Worm (Caenorhabditis elegans) whole organism, L4/young adult: Measurements from ENCODE around the gene C50E10.2.

ENCODE experiments used
- W03F9.2 ChIP-seq: fragments of 150-350 bp; optimal IDR thresholded peaks from 2 replicates; lab custom pipeline; 2014; ENCODE audit warnings: missing biosample characterization, missing genetic modification characterization
- dao-5 ChIP-seq: sonication (generic microtip); optimal IDR thresholded peaks from 2 replicates; lab custom pipeline; 2016; ENCODE audit warnings: missing genotype, missing genetic modification characterization, moderate library complexity, missing compliant biosample characterization
- him-1 ChIP-seq: sonication (generic microtip); optimal IDR thresholded peaks from 2 replicates; lab custom pipeline; 2016; ENCODE audit warnings: missing genotype, missing genetic modification reagents, missing genetic modification characterization, missing compliant biosample characterization

DNA sequence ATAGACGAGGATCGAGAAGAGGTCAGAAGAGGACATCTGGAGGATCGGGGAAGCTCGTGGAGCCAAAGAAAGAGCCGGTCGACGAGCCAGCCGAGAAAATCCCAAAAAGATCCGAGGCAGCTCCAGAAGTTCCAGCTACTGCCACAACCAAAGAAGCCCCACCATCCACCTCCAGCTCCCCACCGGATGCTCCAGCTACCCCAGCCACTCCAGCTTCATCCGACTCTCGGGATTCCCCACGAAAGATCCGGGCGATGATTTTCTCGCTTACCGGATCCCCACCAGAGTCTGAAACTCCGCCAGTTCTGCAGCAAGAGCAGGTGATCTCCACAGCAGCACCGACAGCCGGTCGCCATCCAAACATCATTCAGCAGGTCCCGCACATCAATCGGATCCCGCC lies 33.4 kb upstream of the C50E10.2 start:
- TF ChIP-seq him-1 (no peak), W03F9.2 (tag; lab: Kevin White, UChicago) (no peak), dao-5 (tag; lab: Kevin White, UChicago) (no peak)
